Worm (Caenorhabditis elegans) whole organism, young adult: ENCODE measurements around the gene sfrp-1.

Experiments
- B0019.2 ChIP-seq: fragments of 200-800 bp; sonication (Bioruptor generic); conservative IDR thresholded peaks from 2 replicates; pipeline ENCODE4 v1.3.6; 2022; ENCODE audit warnings: missing genetic modification reagents, missing genetic modification characterization, missing compliant biosample characterization
- B0261.1 ChIP-seq: sonication (generic microtip); optimal IDR thresholded peaks from 2 replicates; lab custom pipeline; 2016; ENCODE audit warnings: mild to moderate bottlenecking, missing genetic modification characterization, moderate library complexity, missing compliant biosample characterization
- B0336.3 ChIP-seq: fragments of 200-800 bp; sonication (Bioruptor generic); IDR thresholded peaks from 2 replicates; pipeline ENCODE4 v1.3.6; 2022; ENCODE audit warnings: missing genetic modification characterization, missing compliant biosample characterization
- C06A6.2 ChIP-seq: fragments of 200-800 bp; sonication (Bioruptor generic); conservative IDR thresholded peaks from 2 replicates; pipeline ENCODE4 v1.3.6; 2022; ENCODE audit warnings: missing genetic modification characterization, missing compliant biosample characterization
- F33H1.4 ChIP-seq: fragments of 200-800 bp; sonication (Bioruptor generic); IDR thresholded peaks from 2 replicates; pipeline ENCODE4 v1.3.6; 2022; ENCODE audit warnings: missing genetic modification reagents, missing genetic modification characterization, missing compliant biosample characterization
- F49E8.2 ChIP-seq: sonication (generic microtip); optimal IDR thresholded peaks from 3 replicates; lab custom pipeline; 2017; ENCODE audit warnings: missing genetic modification characterization, mild to moderate bottlenecking, missing compliant biosample characterization, antibody characterized with exemption, moderate library complexity; ENCODE audit not compliant: insufficient read depth
- F57A8.1 ChIP-seq: fragments of 200-800 bp; sonication (Bioruptor generic); optimal IDR thresholded peaks from 2 replicates; lab custom pipeline; 2018; ENCODE audit warnings: mild to moderate bottlenecking, missing genetic modification characterization, moderate library complexity, missing compliant biosample characterization
- T07F8.4 ChIP-seq: sonication (generic microtip); optimal IDR thresholded peaks from 2 replicates; lab custom pipeline; 2016; ENCODE audit warnings: mild to moderate bottlenecking, missing genetic modification characterization, moderate library complexity, missing compliant biosample characterization
- Y53F4B.3 ChIP-seq: fragments of 200-800 bp; sonication (Bioruptor generic); IDR thresholded peaks from 2 replicates; pipeline ENCODE4 v1.3.6; 2022; ENCODE audit warnings: missing genetic modification reagents, missing genetic modification characterization, missing compliant biosample characterization
- Y56A3A.18 ChIP-seq: fragments of 200-800 bp; sonication (Bioruptor generic); IDR thresholded peaks from 2 replicates; pipeline ENCODE4 v1.3.6; 2022; ENCODE audit warnings: missing genetic modification reagents, missing genetic modification characterization, missing compliant biosample characterization
- Y67H2A.10 ChIP-seq: fragments of 200-800 bp; sonication (Bioruptor generic); conservative IDR thresholded peaks from 2 replicates; pipeline ENCODE4 v1.3.6; 2022; ENCODE audit warnings: missing genetic modification reagents, missing genetic modification characterization, missing compliant biosample characterization
- ama-1 ChIP-seq, 3 experiments: fragments of 150-350 bp in 1 of 3; sonication (generic microtip) in 2 of 3; optimal IDR thresholded peaks; 2 replicates each; lab custom pipeline; 2014 to 2018; ENCODE audit warnings: missing biosample characterization in 2 of 3, missing genetic modification characterization in 2 of 3, missing genetic modification reagents in 2 of 3
- athp-1 ChIP-seq: sonication (generic microtip); optimal IDR thresholded peaks from 2 replicates; lab custom pipeline; 2017; ENCODE audit warnings: mild to moderate bottlenecking, missing genetic modification characterization, missing compliant biosample characterization
- attf-3 ChIP-seq: fragments of 200-800 bp; sonication (Bioruptor generic); conservative IDR thresholded peaks from 2 replicates; pipeline ENCODE4 v1.3.6; 2022; ENCODE audit warnings: missing genetic modification reagents, missing genetic modification characterization, missing compliant biosample characterization
- attf-5 ChIP-seq: fragments of 200-800 bp; sonication (Bioruptor generic); optimal IDR thresholded peaks from 2 replicates; lab custom pipeline; 2018; ENCODE audit warnings: mild to moderate bottlenecking, missing genetic modification characterization, missing compliant biosample characterization
- ceh-40 ChIP-seq: fragments of 200-800 bp; sonication (Bioruptor generic); IDR thresholded peaks from 2 replicates; pipeline ENCODE4 v1.3.6; 2022; ENCODE audit warnings: missing genetic modification characterization, missing compliant biosample characterization
- ceh-79 ChIP-seq: sonication (generic microtip); optimal IDR thresholded peaks from 2 replicates; lab custom pipeline; 2017; ENCODE audit warnings: mild to moderate bottlenecking, missing genetic modification characterization, missing compliant biosample characterization
- ceh-91 ChIP-seq: fragments of 200-800 bp; sonication (Bioruptor generic); IDR thresholded peaks from 2 replicates; pipeline ENCODE4 v1.3.6; 2022; ENCODE audit warnings: missing genetic modification reagents, missing genetic modification characterization, missing compliant biosample characterization
- die-1 ChIP-seq: sonication (generic microtip); optimal IDR thresholded peaks from 2 replicates; lab custom pipeline; 2016; ENCODE audit warnings: missing genotype, mild to moderate bottlenecking, missing genetic modification characterization, missing compliant biosample characterization
- dpff-1 ChIP-seq: sonication (generic microtip); optimal IDR thresholded peaks from 2 replicates; lab custom pipeline; 2017; ENCODE audit warnings: mild to moderate bottlenecking, missing genetic modification characterization, missing compliant biosample characterization
- ekl-4 ChIP-seq: fragments of 200-800 bp; sonication (Bioruptor generic); IDR thresholded peaks from 2 replicates; pipeline ENCODE4 v1.3.6; 2022; ENCODE audit warnings: missing genetic modification reagents, missing genetic modification characterization, missing compliant biosample characterization
- gei-17 ChIP-seq: fragments of 200-800 bp; sonication (Bioruptor generic); optimal IDR thresholded peaks from 2 replicates; lab custom pipeline; 2018; ENCODE audit warnings: mild to moderate bottlenecking, missing genetic modification characterization, missing compliant biosample characterization
- hlh-12 ChIP-seq: sonication (generic microtip); optimal IDR thresholded peaks from 2 replicates; lab custom pipeline; 2016; ENCODE audit warnings: missing genetic modification characterization, missing compliant biosample characterization
- hrde-1 ChIP-seq: sonication (generic microtip); optimal IDR thresholded peaks from 2 replicates; lab custom pipeline; 2016; ENCODE audit warnings: missing genetic modification characterization, mild to moderate bottlenecking, missing compliant biosample characterization, moderate library complexity, missing genotype, missing genetic modification reagents, borderline replicate concordance
- hsf-1 ChIP-seq: fragments of 200-800 bp; sonication (Bioruptor generic); IDR thresholded peaks from 2 replicates; pipeline ENCODE4 v1.3.6; 2022; ENCODE audit warnings: missing genetic modification reagents, missing genetic modification characterization, missing compliant biosample characterization
- lin-26 ChIP-seq: fragments of 200-800 bp; sonication (Bioruptor generic); IDR thresholded peaks from 2 replicates; pipeline ENCODE4 v1.3.6; 2022; ENCODE audit warnings: missing genetic modification reagents, missing genetic modification characterization, missing compliant biosample characterization
- lin-54 ChIP-seq: fragments of 200-800 bp; sonication (Bioruptor generic); optimal IDR thresholded peaks from 2 replicates; lab custom pipeline; 2018; ENCODE audit warnings: mild to moderate bottlenecking, missing genetic modification characterization, missing compliant biosample characterization
- lir-1 ChIP-seq: fragments of 200-800 bp; sonication (Bioruptor generic); conservative IDR thresholded peaks from 2 replicates; pipeline ENCODE4 v1.3.6; 2022; ENCODE audit warnings: missing genetic modification reagents, missing genetic modification characterization, missing compliant biosample characterization
- lsl-1 ChIP-seq: fragments of 200-800 bp; sonication (Bioruptor generic); optimal IDR thresholded peaks from 2 replicates; lab custom pipeline; 2018; ENCODE audit warnings: mild to moderate bottlenecking, missing genetic modification characterization, moderate library complexity, missing compliant biosample characterization
- madf-6 ChIP-seq: fragments of 200-800 bp; sonication (Bioruptor generic); IDR thresholded peaks from 2 replicates; pipeline ENCODE4 v1.3.6; 2022; ENCODE audit warnings: missing genetic modification reagents, missing genetic modification characterization, missing compliant biosample characterization
- nfya-1 ChIP-seq: sonication (generic microtip); optimal IDR thresholded peaks from 2 replicates; lab custom pipeline; 2017; ENCODE audit warnings: antibody characterized with exemption, missing compliant biosample characterization, missing genetic modification characterization, borderline replicate concordance; ENCODE audit not compliant: insufficient read depth
- nhr-120 ChIP-seq: fragments of 200-800 bp; sonication (Bioruptor generic); IDR thresholded peaks from 2 replicates; pipeline ENCODE4 v1.3.6; 2022; ENCODE audit warnings: missing genetic modification characterization, missing compliant biosample characterization
- nhr-27 ChIP-seq: fragments of 200-800 bp; sonication (Bioruptor generic); optimal IDR thresholded peaks from 2 replicates; lab custom pipeline; 2018; ENCODE audit warnings: mild to moderate bottlenecking, missing genetic modification characterization, moderate library complexity, missing compliant biosample characterization
- rec-8 ChIP-seq, 2 experiments: sonication (generic microtip); optimal IDR thresholded peaks; 2 replicates each; lab custom pipeline; 2016; ENCODE audit warnings: mild to moderate bottlenecking in 2 of 2, missing genetic modification characterization in 2 of 2, missing genetic modification reagents in 2 of 2, missing genotype in 2 of 2, missing biosample characterization in 1 of 2, missing compliant biosample characterization in 1 of 2, moderate library complexity in 1 of 2
- sdz-38 ChIP-seq: sonication (generic microtip); optimal IDR thresholded peaks from 2 replicates; lab custom pipeline; 2016; ENCODE audit warnings: missing genotype, missing genetic modification characterization, missing compliant biosample characterization
- snpc-4 ChIP-seq, 5 experiments: fragments of 150-350 bp in 1 of 5; sonication (generic microtip) in 4 of 5; optimal IDR thresholded peaks; 2 replicates each; lab custom pipeline; 2014 to 2018; ENCODE audit warnings: missing genetic modification characterization in 5 of 5, missing biosample characterization in 3 of 5, antibody characterized with exemption in 2 of 5, mild to moderate bottlenecking in 2 of 5, missing compliant biosample characterization in 2 of 5, missing genotype in 2 of 5, moderate library complexity in 2 of 5, missing genetic modification reagents in 1 of 5
- sptf-2 ChIP-seq: fragments of 200-800 bp; sonication (Bioruptor generic); optimal IDR thresholded peaks from 2 replicates; lab custom pipeline; 2018; ENCODE audit warnings: mild to moderate bottlenecking, missing genetic modification characterization, missing compliant biosample characterization
- tbp1 ChIP-seq: fragments of 200-800 bp; sonication (Bioruptor generic); optimal IDR thresholded peaks from 2 replicates; lab custom pipeline; 2018; ENCODE audit warnings: mild to moderate bottlenecking, missing genetic modification characterization, missing compliant biosample characterization
- tlf-1 ChIP-seq: fragments of 200-800 bp; sonication (Bioruptor generic); optimal IDR thresholded peaks from 2 replicates; lab custom pipeline; 2018; ENCODE audit warnings: mild to moderate bottlenecking, missing genetic modification characterization, missing compliant biosample characterization
- xnd-1 ChIP-seq: sonication (generic microtip); optimal IDR thresholded peaks from 2 replicates; lab custom pipeline; 2016; ENCODE audit warnings: missing genotype, missing genetic modification reagents, missing genetic modification characterization, missing compliant biosample characterization
- zfh-2 ChIP-seq: fragments of 200-800 bp; sonication (Bioruptor generic); conservative IDR thresholded peaks from 2 replicates; pipeline ENCODE4 v1.3.6; 2022; ENCODE audit warnings: missing genetic modification reagents, missing genetic modification characterization, missing compliant biosample characterization
- ztf-22 ChIP-seq: fragments of 200-800 bp; sonication (Bioruptor generic); optimal IDR thresholded peaks from 2 replicates; lab custom pipeline; 2018; ENCODE audit warnings: mild to moderate bottlenecking, missing genetic modification characterization, moderate library complexity, missing compliant biosample characterization
- ztf-26 ChIP-seq: sonication (generic microtip); optimal IDR thresholded peaks from 2 replicates; lab custom pipeline; 2017; ENCODE audit warnings: missing genetic modification characterization, missing compliant biosample characterization

Gene sfrp-1

ce11 chrIV:6421183-6421635 is 19.0 kb upstream of the sfrp-1 start, which contains the start of gene puf-11 (continued):
- no peak for TF ChIP-seq ceh-79
- peak; percentile 67 for TF ChIP-seq attf-3 (GFP tag; lab: Robert Waterston, UW)
- peak; percentile 84 for TF ChIP-seq ekl-4 (GFP tag; lab: Robert Waterston, UW)
- TF ChIP-seq xnd-1 (tag; lab: Kevin White, UChicago), result peak; percentile 99
- TF ChIP-seq gei-17, result no peak
- TF ChIP-seq Y67H2A.10 (GFP tag; lab: Robert Waterston, UW), result 0 out of 2 replicates have a peak, but pooled peaks have one; percentile 25
- TF ChIP-seq Y53F4B.3 (GFP tag; lab: Robert Waterston, UW), result no peak
- peak in 1 of 2 experiments; percentile 40 for TF ChIP-seq rec-8 (tag; optimal IDR thresholded peaks at IDR 0.05; lab: Kevin White, UChicago)
- no peak for TF ChIP-seq nhr-120 (GFP tag; lab: Robert Waterston, UW)
- 0 out of 2 replicates have a peak, but pooled peaks have one; percentile 19 for TF ChIP-seq lin-26 (GFP tag; lab: Robert Waterston, UW)
- no peak for TF ChIP-seq nfya-1 (tag; lab: Kevin White, UChicago)
- TF ChIP-seq F49E8.2, result peak; percentile 73
- peak; percentile 86 for TF ChIP-seq tlf-1
- peak; percentile 96 for TF ChIP-seq ceh-91
- no peak for TF ChIP-seq sdz-38 (tag; lab: Kevin White, UChicago)
- no peak for TF ChIP-seq F57A8.1 (GFP tag; lab: Kevin White, UChicago)
- peak; percentile 98 for TF ChIP-seq lsl-1 (GFP tag; lab: Kevin White, UChicago)
- peak; percentile 93 for TF ChIP-seq B0336.3
- TF ChIP-seq dpff-1 (tag; lab: Kevin White, UChicago), result no peak
- TF ChIP-seq C06A6.2 (GFP tag; lab: Robert Waterston, UW), result no peak
- TF ChIP-seq ceh-40 (GFP tag; lab: Robert Waterston, UW), result no peak
- no peak for TF ChIP-seq T07F8.4 (tag; lab: Kevin White, UChicago)
- TF ChIP-seq lir-1, result no peak
- TF ChIP-seq B0261.1 (tag; lab: Kevin White, UChicago), result no peak
- TF ChIP-seq attf-5 (GFP tag; lab: Kevin White, UChicago), result no peak
- TF ChIP-seq B0019.2 (GFP tag; lab: Robert Waterston, UW), result peak; percentile 78
- TF ChIP-seq madf-6, result peak; percentile 98
- peak; percentile 83 for TF ChIP-seq hsf-1 (GFP tag; lab: Robert Waterston, UW)
- TF ChIP-seq F33H1.4, result peak; percentile 98
- no peak for TF ChIP-seq nhr-27 (tag; lab: Kevin White, UChicago)
- peak; percentile 78 for TF ChIP-seq athp-1 (tag; lab: Kevin White, UChicago)
- peak; percentile 86 for TF ChIP-seq hrde-1

ce11 chrIV:6419031-6419582 is 16.9 kb upstream of the sfrp-1 start, which contains the start of the genes Y73B6BL.23 and htp-2:
TSS of gene Y73B6BL.23 (minus strand) at chrIV:6419081.
TSS of gene htp-2 (plus strand) at chrIV:6419522.
- peak; percentile 83 for TF ChIP-seq lsl-1 (GFP tag; lab: Kevin White, UChicago)
- TF ChIP-seq madf-6, result peak; percentile 13; the same call in 1 of the 2 replicates
- no peak for TF ChIP-seq snpc-4 (GFP tag; optimal IDR thresholded peaks at IDR 0.05; lab: Kevin White, UChicago)
- TF ChIP-seq snpc-4 (tag; optimal IDR thresholded peaks at IDR 0.05; lab: Kevin White, UChicago), result peak in 2 of 4 experiments; percentile 40 to 73
- peak; percentile 68 for TF ChIP-seq F33H1.4
- no peak for TF ChIP-seq ztf-22 (GFP tag; lab: Kevin White, UChicago)

ce11 chrIV:6417612-6418011 is 15.4 kb upstream of the sfrp-1 start:
- TF ChIP-seq T07F8.4 (tag; lab: Kevin White, UChicago) (no peak), F33H1.4 (no peak), B0261.1 (tag; lab: Kevin White, UChicago) (no peak), ztf-26 (no peak), F49E8.2 (peak; percentile 71), zfh-2 (no peak), snpc-4 (GFP tag; optimal IDR thresholded peaks at IDR 0.05; lab: Kevin White, UChicago) (no peak), snpc-4 (tag; optimal IDR thresholded peaks at IDR 0.05; lab: Kevin White, UChicago) (peak in 1 of 4 experiments; percentile 55), lin-54 (no peak), hlh-12 (no peak), tbp1 (GFP tag; lab: Kevin White, UChicago) (no peak), ama-1 (optimal IDR thresholded peaks at IDR 0.05; lab: Kevin White, UChicago) (no peak), ama-1 (GFP tag; optimal IDR thresholded peaks at IDR 0.05; lab: Kevin White, UChicago) (no peak), die-1 (no peak), lsl-1 (GFP tag; lab: Kevin White, UChicago) (no peak), sptf-2 (GFP tag; lab: Kevin White, UChicago) (no peak), ekl-4 (GFP tag; lab: Robert Waterston, UW) (no peak), Y56A3A.18 (GFP tag; lab: Robert Waterston, UW) (no peak)
